Fruit fly (Drosophila melanogaster): Measurements from ENCODE around the gene QC.

DNA sequence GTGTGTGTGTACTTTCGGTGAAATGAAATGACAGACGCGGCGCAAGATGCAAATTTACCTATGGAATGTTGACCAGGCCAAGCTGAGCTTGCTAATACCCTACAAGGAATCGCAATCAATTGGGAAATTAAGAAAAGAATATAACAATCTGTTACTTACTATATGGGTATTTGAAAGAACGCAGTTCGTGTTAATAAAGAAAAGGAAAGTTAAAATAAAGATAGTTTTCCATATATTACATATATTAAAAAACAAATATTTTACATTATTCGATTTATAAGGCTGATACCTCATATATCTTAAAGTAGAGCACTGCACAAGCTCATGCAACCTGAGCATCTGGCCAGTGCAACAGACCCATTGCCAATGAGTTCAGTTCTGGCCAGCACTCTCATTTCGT lies 50.6 kb downstream of the QC start:
- TF ChIP-seq CG4318 (GFP tag; optimal IDR thresholded peaks at IDR 0.05) (no peak), dsx (GFP tag; optimal IDR thresholded peaks at IDR 0.05; ENCODE audit: poor library complexity, severe bottlenecking) (peak; percentile 17), Met (GFP tag; optimal IDR thresholded peaks at IDR 0.05) (peak; percentile 62), ss (GFP tag; optimal IDR thresholded peaks at IDR 0.05) (peak in 1 of 2 experiments; percentile 51), eg (GFP tag; IDR thresholded peaks at IDR 0.05) (no peak), acj6 (GFP tag; optimal IDR thresholded peaks at IDR 0.05) (peak; percentile 28), CG15336 (GFP tag; IDR thresholded peaks at IDR 0.05) (no peak), Sox102F (GFP tag; optimal IDR thresholded peaks at IDR 0.05) (peak; percentile 51)
